Fruit fly (Drosophila melanogaster) whole organism, wandering third instar larva: ENCODE measurements around the gene nuf.

Experiments used
- Abd-B ChIP-seq: fragments of >200 bp; optimal IDR thresholded peaks from 2 replicates; lab custom pipeline; 2017; ENCODE audit warnings: missing biosample characterization, missing genetic modification characterization
- CG32264 ChIP-seq: fragments of 200-800 bp; sonication (Bioruptor generic); optimal IDR thresholded peaks from 2 replicates; lab custom pipeline; 2016; ENCODE audit warnings: missing biosample characterization, missing genetic modification characterization
- CG9705 ChIP-seq: fragments of 200-800 bp; sonication (Bioruptor generic); optimal IDR thresholded peaks from 2 replicates; lab custom pipeline; 2018; ENCODE audit warnings: missing biosample characterization, mild to moderate bottlenecking, missing genetic modification characterization
- CrebA ChIP-seq: fragments of 200-800 bp; sonication (Bioruptor generic); optimal IDR thresholded peaks from 2 replicates; lab custom pipeline; 2016; ENCODE audit warnings: missing biosample characterization, mild to moderate bottlenecking, missing genetic modification characterization, borderline replicate concordance
- Dfd ChIP-seq: fragments of >200 bp; optimal IDR thresholded peaks from 2 replicates; lab custom pipeline; 2017; ENCODE audit warnings: missing biosample characterization, missing genetic modification characterization
- Dif ChIP-seq: fragments of 200-275, 200-300 bp; sonication (Bioruptor generic); optimal IDR thresholded peaks from 2 replicates; lab custom pipeline; 2018; ENCODE audit warnings: missing biosample characterization, missing genetic modification characterization; ENCODE audit not compliant: partially characterized antibody
- GATAd ChIP-seq: sonication (Bioruptor generic); optimal IDR thresholded peaks from 2 replicates; lab custom pipeline; 2016; ENCODE audit warnings: missing biosample characterization, missing genetic modification characterization
- HLH106 ChIP-seq: fragments of 200-800 bp; optimal IDR thresholded peaks from 3 replicates; lab custom pipeline; 2019; ENCODE audit warnings: missing biosample characterization, mild to moderate bottlenecking, missing genetic modification characterization, moderate library complexity
- Hnf4 ChIP-seq: fragments of 200-800 bp; sonication (Bioruptor generic); optimal IDR thresholded peaks from 2 replicates; lab custom pipeline; 2016; ENCODE audit warnings: missing biosample characterization, mild to moderate bottlenecking, missing genetic modification characterization
- Hr78 ChIP-seq: fragments of >200 bp; optimal IDR thresholded peaks from 2 replicates; lab custom pipeline; 2017; ENCODE audit warnings: missing biosample characterization, missing genetic modification characterization
- Hr83 ChIP-seq: fragments of 200-300 bp; sonication (Bioruptor generic); optimal IDR thresholded peaks from 2 replicates; lab custom pipeline; 2016; ENCODE audit warnings: missing biosample characterization, mild to moderate bottlenecking, missing genetic modification characterization, moderate library complexity; ENCODE audit not compliant: poor library complexity, severe bottlenecking
- Jra ChIP-seq: sonication (Bioruptor generic); optimal IDR thresholded peaks from 2 replicates; lab custom pipeline; 2016; ENCODE audit warnings: missing biosample characterization, missing genetic modification characterization
- Mio ChIP-seq: sonication (Bioruptor generic); optimal IDR thresholded peaks from 2 replicates; lab custom pipeline; 2016; ENCODE audit warnings: missing biosample characterization, missing genetic modification characterization
- Myc ChIP-seq: fragments of >200 bp; optimal IDR thresholded peaks from 2 replicates; lab custom pipeline; 2017
- N ChIP-seq: fragments of >200 bp; optimal IDR thresholded peaks from 2 replicates; lab custom pipeline; 2018; ENCODE audit warnings: missing biosample characterization, missing external identifiers, missing genetic modification characterization
- OdsH ChIP-seq: fragments of 200-800 bp; sonication (Bioruptor generic); optimal IDR thresholded peaks from 2 replicates; lab custom pipeline; 2016; ENCODE audit warnings: missing biosample characterization, mild to moderate bottlenecking, missing genetic modification characterization
- Rel ChIP-seq, 2 experiments: fragments of 200-800 bp; sonication (Bioruptor generic) in 1 of 2; optimal IDR thresholded peaks; 2 replicates in 1 of 2; 3 replicates in 1 of 2; lab custom pipeline; 2016 to 2019; ENCODE audit warnings: mild to moderate bottlenecking in 2 of 2, missing biosample characterization in 2 of 2, missing genetic modification characterization in 2 of 2, moderate library complexity in 1 of 2
- Vsx2 ChIP-seq: fragments of 200-300, 225-300 bp; sonication (Bioruptor generic); optimal IDR thresholded peaks from 2 replicates; lab custom pipeline; 2018; ENCODE audit warnings: missing biosample characterization, missing genetic modification characterization; ENCODE audit not compliant: partially characterized antibody
- br ChIP-seq: fragments of 200-800 bp; sonication (Bioruptor generic); optimal IDR thresholded peaks from 2 replicates; lab custom pipeline; 2016; ENCODE audit warnings: missing biosample characterization, missing genetic modification characterization
- brk ChIP-seq: fragments of 200-800 bp; sonication (Bioruptor generic); optimal IDR thresholded peaks from 2 replicates; lab custom pipeline; 2016; ENCODE audit warnings: missing biosample characterization, mild to moderate bottlenecking, missing genetic modification characterization
- dl ChIP-seq, 2 experiments: fragments of 175-275, 200-275 bp in 1 of 2; fragments of 200-275 bp in 1 of 2; sonication (Bioruptor generic); optimal IDR thresholded peaks; lab custom pipeline; 2018; ENCODE audit warnings: mild to moderate bottlenecking in 2 of 2, missing biosample characterization in 2 of 2, missing genetic modification characterization in 2 of 2, moderate library complexity in 2 of 2; ENCODE audit not compliant: partially characterized antibody in 2 of 2, insufficient read depth in 1 of 2
- dmrt93B ChIP-seq: fragments of 200-800 bp; sonication (Bioruptor generic); optimal IDR thresholded peaks from 2 replicates; lab custom pipeline; 2018; ENCODE audit warnings: missing biosample characterization, mild to moderate bottlenecking, missing genetic modification characterization
- dsf ChIP-seq: sonication (Bioruptor generic); optimal IDR thresholded peaks from 2 replicates; lab custom pipeline; 2016; ENCODE audit warnings: missing biosample characterization, missing genetic modification characterization, borderline replicate concordance
- ey ChIP-seq: fragments of 200-800 bp; sonication (Bioruptor generic); optimal IDR thresholded peaks from 2 replicates; lab custom pipeline; 2016; ENCODE audit warnings: missing biosample characterization, missing genetic modification characterization
- foxo ChIP-seq, 2 experiments: fragments of 200-800 bp; sonication (Bioruptor generic); optimal IDR thresholded peaks; 2 replicates in 1 of 2; 3 replicates in 1 of 2; lab custom pipeline; 2016 to 2017; ENCODE audit warnings: missing biosample characterization in 2 of 2, missing genetic modification characterization in 2 of 2
- fru ChIP-seq: fragments of 200-800 bp; sonication (Bioruptor generic); optimal IDR thresholded peaks from 3 replicates; lab custom pipeline; 2016; ENCODE audit warnings: missing biosample characterization, mild to moderate bottlenecking, missing genetic modification characterization
- h ChIP-seq: fragments of 200-800 bp; sonication (Bioruptor generic); optimal IDR thresholded peaks from 3 replicates; lab custom pipeline; 2016; ENCODE audit warnings: missing biosample characterization, mild to moderate bottlenecking, missing genetic modification characterization
- jim ChIP-seq: fragments of 175-275, 200-325 bp; sonication (Bioruptor generic); optimal IDR thresholded peaks from 2 replicates; lab custom pipeline; 2016; ENCODE audit warnings: missing biosample characterization, mild to moderate bottlenecking, missing genetic modification characterization
- lola ChIP-seq: fragments of >200 bp; optimal IDR thresholded peaks from 2 replicates; lab custom pipeline; 2017; ENCODE audit warnings: missing biosample characterization, missing genetic modification characterization
- pan ChIP-seq: fragments of >200 bp; optimal IDR thresholded peaks from 2 replicates; lab custom pipeline; 2017
- psq ChIP-seq: fragments of 200-800 bp; sonication (Bioruptor generic); optimal IDR thresholded peaks from 3 replicates; lab custom pipeline; 2017; ENCODE audit warnings: missing biosample characterization, mild to moderate bottlenecking, missing genetic modification characterization, moderate library complexity
- rgr ChIP-seq: fragments of 200-800 bp; sonication (Bioruptor generic); optimal IDR thresholded peaks from 3 replicates; lab custom pipeline; 2016; ENCODE audit warnings: missing biosample characterization, mild to moderate bottlenecking, missing genetic modification characterization
- sage ChIP-seq: fragments of 200-800 bp; sonication (Bioruptor generic); optimal IDR thresholded peaks from 2 replicates; lab custom pipeline; 2016; ENCODE audit warnings: missing biosample characterization, mild to moderate bottlenecking, missing genetic modification characterization
- sv ChIP-seq: fragments of 200-800 bp; sonication (Bioruptor generic); optimal IDR thresholded peaks from 3 replicates; lab custom pipeline; 2016; ENCODE audit warnings: missing biosample characterization, missing genetic modification characterization
- woc ChIP-seq: sonication (Bioruptor generic); optimal IDR thresholded peaks from 2 replicates; lab custom pipeline; 2016; ENCODE audit warnings: missing biosample characterization, mild to moderate bottlenecking, missing genetic modification characterization

Gene nuf

DNA sequence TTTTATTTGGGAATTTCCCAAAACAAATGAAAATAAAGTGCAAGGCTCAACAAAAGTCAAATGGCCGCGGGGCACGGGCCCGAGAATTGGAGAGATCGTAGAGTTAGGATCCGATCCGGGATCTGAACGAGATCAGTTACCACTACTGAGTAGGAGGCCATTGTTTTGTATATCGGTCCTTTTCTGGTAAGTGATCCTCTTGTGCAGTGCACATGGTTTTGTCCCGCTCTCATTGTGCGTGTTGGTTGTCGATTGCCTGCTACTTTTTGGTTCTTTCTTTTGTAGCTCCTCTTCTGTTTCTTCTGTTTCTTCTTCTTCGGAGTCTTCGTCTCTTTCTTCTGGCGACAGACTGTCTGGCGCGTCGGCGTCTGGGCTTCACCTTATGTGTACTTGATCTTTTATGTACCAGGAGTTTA lies 40.5 kb upstream of the nuf start:
- TF ChIP-seq Hr78 (no peak), rgr (GFP tag; lab: Kevin White, UChicago) (no peak), woc (no peak), brk (GFP tag; lab: Kevin White, UChicago) (no peak), psq (GFP tag; lab: Kevin White, UChicago) (peak; percentile 26), Dfd (GFP tag; lab: Kevin White, UChicago) (no peak), dsf (no peak)

- TF ChIP-seq jim (GFP tag; lab: Kevin White, UChicago) (no peak), CrebA (GFP tag; lab: Kevin White, UChicago) (no peak), Myc (lab: Kevin White, UChicago) (no peak), sage (GFP tag; lab: Kevin White, UChicago) (no peak), pan (lab: Kevin White, UChicago) (no peak), CG32264 (GFP tag; lab: Kevin White, UChicago) (no peak), foxo (GFP tag; optimal IDR thresholded peaks at IDR 0.05; lab: Kevin White, UChicago) (no peak), sv (GFP tag; lab: Kevin White, UChicago) (no peak), Dfd (GFP tag; lab: Kevin White, UChicago) (no peak), psq (GFP tag; lab: Kevin White, UChicago) (no peak), dl (GFP tag; optimal IDR thresholded peaks at IDR 0.05; lab: Kevin White, UChicago; ENCODE audit: insufficient read depth in 1 of 2, partially characterized antibody in 2 of 2) (no peak)
- TF ChIP-seq, all 38 proteins: peak for 0
These were observed 39.2 kb upstream of the nuf start for dm6 chr3L:14151447-14151846.

dm6 chr3L:14152608-14153007 lies 38.1 kb upstream of the nuf start:
- TF ChIP-seq CG9705 (GFP tag; lab: Kevin White, UChicago) (no peak), Hr83 (GFP tag; lab: Kevin White, UChicago) (no peak), dl (GFP tag; optimal IDR thresholded peaks at IDR 0.05; lab: Kevin White, UChicago; ENCODE audit: insufficient read depth in 1 of 2, partially characterized antibody in 2 of 2) (no peak), Jra (GFP tag; lab: Kevin White, UChicago) (no peak), Vsx2 (GFP tag; lab: Kevin White, UChicago) (no peak), Abd-B (GFP tag; lab: Kevin White, UChicago) (no peak), ey (GFP tag; lab: Kevin White, UChicago) (no peak), h (GFP tag; lab: Kevin White, UChicago) (no peak), dsf (no peak), jim (GFP tag; lab: Kevin White, UChicago) (no peak), N (no peak), dmrt93B (GFP tag; lab: Kevin White, UChicago) (no peak), Myc (lab: Kevin White, UChicago) (no peak), Hnf4 (no peak), HLH106 (no peak), Rel (GFP tag; optimal IDR thresholded peaks at IDR 0.05; lab: Kevin White, UChicago) (no peak), Rel (tag; optimal IDR thresholded peaks at IDR 0.05; lab: Kevin White, UChicago) (no peak)

- TF ChIP-seq pan (lab: Kevin White, UChicago): no peak
- no peak for TF ChIP-seq Dif (GFP tag; lab: Kevin White, UChicago)
- no peak for TF ChIP-seq ey (GFP tag; lab: Kevin White, UChicago)
- TF ChIP-seq rgr (GFP tag; lab: Kevin White, UChicago): no peak
- no peak for TF ChIP-seq sage (GFP tag; lab: Kevin White, UChicago)
- TF ChIP-seq Hr78: no peak
- no peak for TF ChIP-seq N
- TF ChIP-seq OdsH: no peak
- no peak for TF ChIP-seq CrebA (GFP tag; lab: Kevin White, UChicago)
- TF ChIP-seq woc: no peak
- TF ChIP-seq brk (GFP tag; lab: Kevin White, UChicago): no peak
These were observed 37.0 kb upstream of the nuf start for dm6 chr3L:14153644-14154043.

dm6 chr3L:14154940-14155339 lies 35.7 kb upstream of the nuf start:
- no peak for TF ChIP-seq N
- no peak for TF ChIP-seq Mio (GFP tag; lab: Kevin White, UChicago)
- TF ChIP-seq Hr83 (GFP tag; lab: Kevin White, UChicago): no peak
- TF ChIP-seq pan (lab: Kevin White, UChicago): no peak
- TF ChIP-seq Rel (GFP tag; optimal IDR thresholded peaks at IDR 0.05; lab: Kevin White, UChicago): no peak
- no peak for TF ChIP-seq Rel (tag; optimal IDR thresholded peaks at IDR 0.05; lab: Kevin White, UChicago)
- no peak for TF ChIP-seq sage (GFP tag; lab: Kevin White, UChicago)
- TF ChIP-seq dl (GFP tag; optimal IDR thresholded peaks at IDR 0.05; lab: Kevin White, UChicago; ENCODE audit: insufficient read depth in 1 of 2, partially characterized antibody in 2 of 2): no peak
- no peak for TF ChIP-seq lola (GFP tag; lab: Kevin White, UChicago)
- TF ChIP-seq br (GFP tag; lab: Kevin White, UChicago): no peak
- no peak for TF ChIP-seq GATAd
- no peak for TF ChIP-seq fru (GFP tag; lab: Kevin White, UChicago)
- no peak for TF ChIP-seq dsf
- TF ChIP-seq, all 38 proteins: peak for 0
